Fruit fly (Drosophila melanogaster): ENCODE results near the gene CG14810.

Gene CG14810

dm6 chrX:1773532-1774346 lies 46.4 kb downstream of the CG14810 start, which contains the start of the genes prage and Adar (continued):
- TF ChIP-seq CG4854 (GFP tag; optimal IDR thresholded peaks at IDR 0.05): no peak
- no peak for TF ChIP-seq CG2199 (GFP tag; IDR thresholded peaks at IDR 0.05)
- no peak for TF ChIP-seq zfh1 (GFP tag; IDR thresholded peaks at IDR 0.05)
- TF ChIP-seq hth (optimal IDR thresholded peaks at IDR 0.05): no peak
- TF ChIP-seq CG7839 (tag; optimal IDR thresholded peaks at IDR 0.05): no peak
- peak; percentile 75 for TF ChIP-seq CG16813 (GFP tag; IDR thresholded peaks at IDR 0.05; ENCODE audit: partially characterized antibody)
- TF ChIP-seq CG6254 (GFP tag; optimal IDR thresholded peaks at IDR 0.05): no peak
- TF ChIP-seq ATbp (GFP tag; optimal IDR thresholded peaks at IDR 0.05): no peak
- no peak for TF ChIP-seq CG4282 (GFP tag; optimal IDR thresholded peaks at IDR 0.05)
- no peak for TF ChIP-seq CG1603 (tag; optimal IDR thresholded peaks at IDR 0.05)
- no peak for TF ChIP-seq z (GFP tag; IDR thresholded peaks at IDR 0.05)
- TF ChIP-seq CG1529 (GFP tag; optimal IDR thresholded peaks at IDR 0.05): no peak
- TF ChIP-seq sens-2 (GFP tag; IDR thresholded peaks at IDR 0.05): peak; percentile 59; the same call in 1 of the 2 replicates
- peak; percentile 78 for TF ChIP-seq Bgb (GFP tag; IDR thresholded peaks at IDR 0.05; ENCODE audit: partially characterized antibody)
- no peak for TF ChIP-seq CG8281 (tag; optimal IDR thresholded peaks at IDR 0.05)
- no peak for TF ChIP-seq btn (GFP tag; optimal IDR thresholded peaks at IDR 0.05)
- no peak for TF ChIP-seq Gsc (GFP tag; IDR thresholded peaks at IDR 0.05)
- no peak for TF ChIP-seq Lpt (GFP tag; optimal IDR thresholded peaks at IDR 0.05)
- peak; percentile 88 for TF ChIP-seq Deaf1 (tag; optimal IDR thresholded peaks at IDR 0.05)
- TF ChIP-seq Med (GFP tag): peak; percentile 73
- peak; percentile 47 for TF ChIP-seq CG4617 (GFP tag; optimal IDR thresholded peaks at IDR 0.05; ENCODE audit: borderline replicate concordance)
- TF ChIP-seq slbo (GFP tag; IDR thresholded peaks at IDR 0.05): peak; percentile 68
- TF ChIP-seq B-H1 (GFP tag; IDR thresholded peaks at IDR 0.05): no peak
- peak; percentile 81 for TF ChIP-seq Dref (GFP tag; IDR thresholded peaks at IDR 0.05)
- peak; percentile 2 for TF ChIP-seq CG14710 (tag; optimal IDR thresholded peaks at IDR 0.05)
- no peak; the same call in 1 of the 2 replicates for TF ChIP-seq sisA (GFP tag; IDR thresholded peaks at IDR 0.05)
- TF ChIP-seq CG31441 (GFP tag; IDR thresholded peaks at IDR 0.05): no peak
- no peak for TF ChIP-seq ci (GFP tag; IDR thresholded peaks at IDR 0.05)
- no peak for TF ChIP-seq fd3F (GFP tag; optimal IDR thresholded peaks at IDR 0.05)
- TF ChIP-seq pnt (GFP tag; optimal IDR thresholded peaks at IDR 0.05): no peak
- TF ChIP-seq E2f1 (GFP tag; IDR thresholded peaks at IDR 0.05): no peak
- peak; percentile 76 for TF ChIP-seq CG13287 (GFP tag; IDR thresholded peaks at IDR 0.05; ENCODE audit: partially characterized antibody)
- TF ChIP-seq Jarid2 (GFP tag; optimal IDR thresholded peaks at IDR 0.05): no peak
- TF ChIP-seq peb (GFP tag; IDR thresholded peaks at IDR 0.05): no peak
- no peak for TF ChIP-seq Meics (GFP tag; optimal IDR thresholded peaks at IDR 0.05)
- no peak for TF ChIP-seq CG14667 (GFP tag; IDR thresholded peaks at IDR 0.05)
- TF ChIP-seq vfl (GFP tag; optimal IDR thresholded peaks at IDR 0.05): no peak
- no peak for TF ChIP-seq CG15696 (tag; optimal IDR thresholded peaks at IDR 0.05)
- peak; percentile 50 for TF ChIP-seq CG2129 (GFP tag; IDR thresholded peaks at IDR 0.05; ENCODE audit: partially characterized antibody)
- TF ChIP-seq so (GFP tag; IDR thresholded peaks at IDR 0.05): no peak
- TF ChIP-seq mld (GFP tag; IDR thresholded peaks at IDR 0.05; ENCODE audit: partially characterized antibody): peak; percentile 43; the same call in 1 of the 3 replicates
- TF ChIP-seq CG18262 (tag; optimal IDR thresholded peaks at IDR 0.05): no peak
- TF ChIP-seq Camta (GFP tag; optimal IDR thresholded peaks at IDR 0.05): peak; percentile 21
- no peak; the same call in 1 of the 2 replicates for TF ChIP-seq CG32532 (GFP tag; IDR thresholded peaks at IDR 0.05)
- TF ChIP-seq ttk (GFP tag; IDR thresholded peaks at IDR 0.05): no peak
- TF ChIP-seq Usf (GFP tag; optimal IDR thresholded peaks at IDR 0.05): no peak
- TF ChIP-seq Dip3 (GFP tag; optimal IDR thresholded peaks at IDR 0.05): peak; percentile 3
- TF ChIP-seq sens (GFP tag): peak; percentile 81
- peak; percentile 14; the same call in 1 of the 2 replicates for TF ChIP-seq sob (GFP tag; IDR thresholded peaks at IDR 0.05)
- TF ChIP-seq CG6791 (GFP tag; IDR thresholded peaks at IDR 0.05; ENCODE audit: partially characterized antibody): peak; percentile 64; the same call in 1 of the 3 replicates

Data from whole organism, embryonic.